Worm (Caenorhabditis elegans): ENCODE data around the gene F08G5.3.

- TF ChIP-seq med-1 (GFP tag; optimal IDR thresholded peaks at IDR 0.05; ENCODE audit: insufficient read depth) (no peak), T22C8.4 (GFP tag; IDR thresholded peaks at IDR 0.05) (no peak)
Observed at ce11 chrIV:12399983-12400382, 17.4 kb downstream of the F08G5.3 start.

All from whole organism, midembryonic.